Worm (Caenorhabditis elegans): ENCODE data around the gene sur-7.

Gene sur-7

ce11 chrX:16413208-16413995 lies 37.0 kb downstream of the sur-7 start:
- TF ChIP-seq B0310.2 (tag; optimal IDR thresholded peaks at IDR 0.05), result no peak
- no peak for TF ChIP-seq ceh-36 (tag; optimal IDR thresholded peaks at IDR 0.05)

DNA sequence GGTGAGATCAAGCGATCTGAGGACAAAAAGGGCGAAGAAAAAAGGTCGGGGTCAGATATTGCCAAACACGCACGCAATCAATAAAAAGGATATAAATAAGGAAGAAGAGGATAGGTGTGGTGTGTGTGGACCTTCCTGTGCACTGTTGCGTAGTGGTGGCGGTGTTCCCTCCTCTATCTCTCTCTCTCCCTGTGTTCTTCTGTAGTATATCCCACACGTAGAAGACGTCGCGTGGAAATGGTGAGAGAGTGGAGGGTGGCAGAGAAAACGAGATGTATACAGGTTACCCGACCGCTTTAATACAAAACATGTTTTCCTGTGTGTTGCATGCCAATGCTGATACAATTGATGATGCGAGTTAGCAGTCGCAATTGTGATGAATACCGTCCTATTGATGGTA lies 38.2 kb downstream of the sur-7 start:
- TF ChIP-seq hmg-4 (GFP tag; optimal IDR thresholded peaks at IDR 0.05) (peak; percentile 63), hmbx-1 (tag; optimal IDR thresholded peaks at IDR 0.05) (no peak)

DNA sequence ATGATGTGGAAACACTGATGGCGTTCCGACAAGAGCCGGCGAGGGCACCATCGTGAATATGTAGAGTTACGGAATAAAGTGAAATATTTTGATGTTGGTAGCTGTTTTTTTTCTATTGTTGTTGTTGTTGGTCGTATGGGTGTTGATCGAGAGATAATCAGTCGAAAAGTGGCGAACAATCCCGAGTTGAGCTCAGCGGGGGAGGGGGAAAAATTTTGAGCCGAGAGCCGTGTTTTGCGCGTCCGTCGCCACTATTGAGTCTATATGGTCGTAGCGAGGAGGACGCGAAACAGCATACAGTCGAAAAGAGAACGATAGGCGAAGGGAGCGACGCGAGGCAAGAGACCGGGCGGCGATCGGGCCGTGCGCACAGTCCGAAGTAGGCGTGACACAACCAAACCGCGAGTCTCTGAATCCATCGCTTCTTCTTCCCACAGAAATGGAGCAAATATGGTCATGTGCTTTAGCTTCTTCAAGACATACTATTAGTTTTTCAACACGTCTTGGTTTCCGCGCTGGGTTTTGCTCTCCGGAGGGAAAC lies 40.5 kb downstream of the sur-7 start, which contains the start of gene eat-17:
eat-17 (minus strand) TSS at position 51 of the 541 bp plus-strand sequence.
- no peak for TF ChIP-seq hmbx-1 (tag; optimal IDR thresholded peaks at IDR 0.05)
- TF ChIP-seq tbx-11 (GFP tag; IDR thresholded peaks at IDR 0.05), result no peak
- TF ChIP-seq sea-1 (GFP tag; conservative IDR thresholded peaks at IDR 0.05), result no peak
- TF ChIP-seq pes-1 (GFP tag; IDR thresholded peaks at IDR 0.05), result no peak
- no peak for TF ChIP-seq ceh-36 (tag; optimal IDR thresholded peaks at IDR 0.05)
- no peak for TF ChIP-seq tra-4 (tag; optimal IDR thresholded peaks at IDR 0.05)
- no peak for TF ChIP-seq hnd-1 (tag; optimal IDR thresholded peaks at IDR 0.05)
- TF ChIP-seq tbx-37 (GFP tag; conservative IDR thresholded peaks at IDR 0.05), result no peak
- no peak for TF ChIP-seq ceh-13 (GFP tag; optimal IDR thresholded peaks at IDR 0.05)
- no peak for TF ChIP-seq hmg-4 (GFP tag; optimal IDR thresholded peaks at IDR 0.05)
- no peak for TF ChIP-seq ama-1 (optimal IDR thresholded peaks at IDR 0.05)
- no peak for TF ChIP-seq F13C5.2 (tag; optimal IDR thresholded peaks at IDR 0.05)
- no peak for TF ChIP-seq ets-7 (tag; optimal IDR thresholded peaks at IDR 0.05)
- no peak for TF ChIP-seq B0310.2 (tag; optimal IDR thresholded peaks at IDR 0.05)
- TF ChIP-seq aly-1 (tag; optimal IDR thresholded peaks at IDR 0.05), result no peak

- TF ChIP-seq sea-1 (GFP tag; conservative IDR thresholded peaks at IDR 0.05), result no peak
- no peak for TF ChIP-seq hnd-1 (tag; optimal IDR thresholded peaks at IDR 0.05)
- TF ChIP-seq F13C5.2 (tag; optimal IDR thresholded peaks at IDR 0.05), result no peak
- no peak for TF ChIP-seq B0310.2 (tag; optimal IDR thresholded peaks at IDR 0.05)
Observed at ce11 chrX:16418396-16418795, 42.0 kb downstream of the sur-7 start.
